Worm (Caenorhabditis elegans) whole organism, early embryonic: ENCODE data around the gene mcm-3.

Source experiments
- B0310.2 ChIP-seq: sonication (generic microtip); optimal IDR thresholded peaks from 2 replicates; lab custom pipeline; 2016; ENCODE audit warnings: mild to moderate bottlenecking, missing genetic modification characterization, missing compliant biosample characterization
- aly-1 ChIP-seq: sonication (generic microtip); optimal IDR thresholded peaks from 2 replicates; lab custom pipeline; 2016; ENCODE audit warnings: missing genetic modification characterization, missing compliant biosample characterization
- ama-1 ChIP-seq: fragments of 150-350 bp; optimal IDR thresholded peaks from 2 replicates; lab custom pipeline; 2014
- ceh-36 ChIP-seq: sonication (generic microtip); optimal IDR thresholded peaks from 2 replicates; lab custom pipeline; 2016; ENCODE audit warnings: missing genetic modification characterization, inconsistent platforms, missing compliant biosample characterization
- ets-7 ChIP-seq: sonication (generic microtip); optimal IDR thresholded peaks from 2 replicates; lab custom pipeline; 2016; ENCODE audit warnings: missing genotype, missing genetic modification characterization, missing compliant biosample characterization
- flt-1 ChIP-seq: fragments of 200-800 bp; sonication (Bioruptor generic); IDR thresholded peaks from 2 replicates; pipeline ENCODE4 v1.3.6; 2022; ENCODE audit warnings: missing genetic modification characterization, missing compliant biosample characterization
- hmbx-1 ChIP-seq: sonication (generic microtip); optimal IDR thresholded peaks from 2 replicates; lab custom pipeline; 2016; ENCODE audit warnings: mild to moderate bottlenecking, missing genetic modification characterization, missing compliant biosample characterization
- hmg-4 ChIP-seq: fragments of 200-800 bp; sonication (Bioruptor generic); optimal IDR thresholded peaks from 2 replicates; lab custom pipeline; 2018; ENCODE audit warnings: mild to moderate bottlenecking, missing genetic modification characterization, missing compliant biosample characterization
- hnd-1 ChIP-seq: sonication (generic microtip); optimal IDR thresholded peaks from 2 replicates; lab custom pipeline; 2016; ENCODE audit warnings: missing genetic modification characterization, missing compliant biosample characterization
- pes-1 ChIP-seq: fragments of 200-800 bp; sonication (Bioruptor generic); IDR thresholded peaks from 2 replicates; pipeline ENCODE4 v1.3.6; 2022; ENCODE audit warnings: missing genetic modification reagents, missing genetic modification characterization, missing compliant biosample characterization
- scrt-1 ChIP-seq: fragments of 200-800 bp; sonication (Bioruptor generic); IDR thresholded peaks from 2 replicates; pipeline ENCODE4 v1.3.6; 2022; ENCODE audit warnings: missing genetic modification characterization, missing compliant biosample characterization
- tbx-11 ChIP-seq: fragments of 200-800 bp; sonication (Bioruptor generic); IDR thresholded peaks from 2 replicates; pipeline ENCODE4 v1.3.6; 2022; ENCODE audit warnings: missing genetic modification characterization, missing compliant biosample characterization
- tbx-37 ChIP-seq: fragments of 200-800 bp; sonication (Bioruptor generic); conservative IDR thresholded peaks from 2 replicates; pipeline ENCODE4 v1.3.6; 2022; ENCODE audit warnings: missing genetic modification reagents, missing genetic modification characterization, missing compliant biosample characterization
- tra-4 ChIP-seq: sonication (generic microtip); optimal IDR thresholded peaks from 2 replicates; lab custom pipeline; 2017; ENCODE audit warnings: missing genetic modification characterization, missing compliant biosample characterization

ce11 chrV:15051720-15052119, 7.7 kb downstream of the mcm-3 start:
- no peak for TF ChIP-seq ama-1 (lab: Kevin White, UChicago)
- no peak for TF ChIP-seq scrt-1 (GFP tag; lab: Robert Waterston, UW)
- TF ChIP-seq tbx-37 (GFP tag; lab: Robert Waterston, UW), result no peak
- TF ChIP-seq ceh-36 (tag; lab: Kevin White, UChicago), result no peak
- no peak for TF ChIP-seq hmg-4 (GFP tag; lab: Kevin White, UChicago)
- TF ChIP-seq hmbx-1 (tag; lab: Kevin White, UChicago), result no peak
- TF ChIP-seq hnd-1, result no peak
- no peak for TF ChIP-seq tbx-11 (GFP tag; lab: Robert Waterston, UW)
- TF ChIP-seq tra-4 (tag; lab: Kevin White, UChicago), result no peak
- no peak for TF ChIP-seq aly-1 (tag; lab: Kevin White, UChicago)
- no peak for TF ChIP-seq B0310.2
- no peak for TF ChIP-seq pes-1 (GFP tag; lab: Robert Waterston, UW)
- TF ChIP-seq ets-7 (tag; lab: Kevin White, UChicago), result no peak
- TF ChIP-seq flt-1, result no peak
